5 worm cellular contexts compared by ENCODE assay signal in genomic region chrIII:12673382-12673970, ce11.
A peak's percentile ranks its signal among the peaks of the same experiment; 100 is the strongest.
TF ChIP-seq lines count a peak whose summit lies in the region.

taf-7.2 (minus strand) TSS chrIII:12673423.
elpc-2 (plus strand) TSS chrIII:12673677.

TF ChIP-seq in whole organism, L1 larva, 84 proteins besides CTCF, POLR2A, EP300 and RAD21 (continues in another document):
- TF ChIP-seq nhr-90 (tag; optimal IDR thresholded peaks at IDR 0.05; lab: Kevin White, UChicago; ENCODE audit: poor library complexity) = peak; percentile 83
- peak; percentile 13 for TF ChIP-seq fkh-8 (tag; optimal IDR thresholded peaks at IDR 0.05; lab: Kevin White, UChicago)
- peak; percentile 76 for TF ChIP-seq sox-4 (tag; optimal IDR thresholded peaks at IDR 0.05; lab: Kevin White, UChicago)
- peak; percentile 23 for TF ChIP-seq Y116A8C.19 (tag; optimal IDR thresholded peaks at IDR 0.05; lab: Kevin White, UChicago; ENCODE audit: borderline replicate concordance)
- peak; percentile 68 for TF ChIP-seq dsc-1 (tag; optimal IDR thresholded peaks at IDR 0.05; lab: Kevin White, UChicago)
- TF ChIP-seq xbp-1 (tag; optimal IDR thresholded peaks at IDR 0.05; lab: Kevin White, UChicago) = peak; percentile 63
- peak; percentile 16 to 48 (median 27) for TF ChIP-seq dpl-1 (GFP tag; optimal IDR thresholded peaks at IDR 0.05; lab: Kevin White, UChicago)
- no peak for TF ChIP-seq zag-1 (tag; optimal IDR thresholded peaks at IDR 0.05; lab: Kevin White, UChicago)
- peak; percentile 73 for TF ChIP-seq egl-13 (tag; optimal IDR thresholded peaks at IDR 0.05; lab: Kevin White, UChicago)
- no peak for TF ChIP-seq unc-62 (GFP tag; optimal IDR thresholded peaks at IDR 0.05; lab: Kevin White, UChicago)
- no peak for TF ChIP-seq ceh-8 (GFP tag; optimal IDR thresholded peaks at IDR 0.05; lab: Kevin White, UChicago)
- TF ChIP-seq lin-15B (tag; optimal IDR thresholded peaks at IDR 0.05; lab: Kevin White, UChicago) = no peak
- TF ChIP-seq fkh-4 (tag; optimal IDR thresholded peaks at IDR 0.05; lab: Kevin White, UChicago; ENCODE audit: borderline replicate concordance) = peak; percentile 93
- peak; percentile 32 for TF ChIP-seq pax-3 (tag; optimal IDR thresholded peaks at IDR 0.05; lab: Kevin White, UChicago)
- TF ChIP-seq nhr-28 (tag; optimal IDR thresholded peaks at IDR 0.05; lab: Kevin White, UChicago) = no peak
- peak; percentile 84 for TF ChIP-seq nhr-47 (tag; optimal IDR thresholded peaks at IDR 0.05; lab: Kevin White, UChicago)
- TF ChIP-seq tbx-2 (tag; optimal IDR thresholded peaks at IDR 0.05; lab: Kevin White, UChicago) = peak; percentile 81
- no peak for TF ChIP-seq ceh-63 (GFP tag; optimal IDR thresholded peaks at IDR 0.05; lab: Kevin White, UChicago)

TF ChIP-seq in whole organism, L3 larva, 47 proteins besides CTCF, POLR2A, EP300 and RAD21:
- peak; percentile 62 for TF ChIP-seq nfya-1 (tag; optimal IDR thresholded peaks at IDR 0.05; lab: Kevin White, UChicago; ENCODE audit: insufficient read depth)
- TF ChIP-seq pha-4 (tag; optimal IDR thresholded peaks at IDR 0.05; lab: Kevin White, UChicago) = peak; percentile 52
- peak; percentile 61 for TF ChIP-seq lin-15B (tag; optimal IDR thresholded peaks at IDR 0.05; lab: Kevin White, UChicago)
- no peak for TF ChIP-seq pqm-1 (tag; optimal IDR thresholded peaks at IDR 0.05; lab: Kevin White, UChicago)
- TF ChIP-seq ceh-16 (tag; optimal IDR thresholded peaks at IDR 0.05; lab: Kevin White, UChicago) = no peak
- peak; percentile 61 for TF ChIP-seq hmg-11 (tag; optimal IDR thresholded peaks at IDR 0.05; lab: Kevin White, UChicago)
- TF ChIP-seq nhr-12 (tag; optimal IDR thresholded peaks at IDR 0.05; lab: Kevin White, UChicago) = no peak

TF ChIP-seq in whole organism, early embryonic, 17 proteins besides CTCF, POLR2A, EP300 and RAD21:
- TF ChIP-seq ama-1 (optimal IDR thresholded peaks at IDR 0.05; lab: Kevin White, UChicago) (no peak), hnd-1 (tag; optimal IDR thresholded peaks at IDR 0.05; lab: Kevin White, UChicago) (peak; percentile 11), tbx-37 (GFP tag; conservative IDR thresholded peaks at IDR 0.05; lab: Robert Waterston, UW) (peak; percentile 54), tra-4 (tag; optimal IDR thresholded peaks at IDR 0.05; lab: Kevin White, UChicago) (no peak), hmg-4 (GFP tag; optimal IDR thresholded peaks at IDR 0.05; lab: Kevin White, UChicago) (no peak), pes-1 (GFP tag; IDR thresholded peaks at IDR 0.05; lab: Robert Waterston, UW) (peak; percentile 30; the same call in 1 of the 2 replicates)

TF ChIP-seq in whole organism, midembryonic, 9 proteins besides CTCF, POLR2A, EP300 and RAD21:
- TF ChIP-seq ztf-23 (GFP tag; IDR thresholded peaks at IDR 0.05; lab: Robert Waterston, UW) = peak; percentile 69; the same call in 1 of the 2 replicates
- no peak for TF ChIP-seq T22C8.4 (GFP tag; IDR thresholded peaks at IDR 0.05; lab: Robert Waterston, UW)
- 0 out of 2 replicates have a peak, but pooled peaks have one; percentile 21 for TF ChIP-seq flt-1 (GFP tag; IDR thresholded peaks at IDR 0.05; lab: Robert Waterston, UW)

TF ChIP-seq in whole organism, young adult, 124 proteins besides CTCF, POLR2A, EP300 and RAD21:
- TF ChIP-seq rec-8 (tag; optimal IDR thresholded peaks at IDR 0.05; lab: Kevin White, UChicago) = peak in 1 of 2 experiments; percentile 8
- TF ChIP-seq ekl-4 (GFP tag; IDR thresholded peaks at IDR 0.05; lab: Robert Waterston, UW) = no peak
- TF ChIP-seq snpc-1.3 (tag; optimal IDR thresholded peaks at IDR 0.05; lab: Kevin White, UChicago; ENCODE audit: insufficient read depth) = peak; percentile 8
- peak; percentile 51 for TF ChIP-seq mcd-1 (GFP tag; IDR thresholded peaks at IDR 0.05; lab: Robert Waterston, UW)
TF ChIP-seq in whole organism, young adult: peak in this region for 3.

Comparison
In these comparisons a context has a peak if more than half of its experiments do, and no peak if none do; other contexts are left out.
1. Of the 8 proteins assayed by ChIP-seq in both whole organism, young adult and whole organism, L1 larva: peak only in whole organism, young adult: none; only in whole organism, L1 larva: dpl-1, efl-1 and nhr-90; in both: none; in neither: 5.